Fruit fly (Drosophila melanogaster) whole organism, prepupa: ENCODE data around the gene Sc2.

Experiments
- CG11294 ChIP-seq: fragments of 200-800 bp; sonication (Bioruptor generic); IDR thresholded peaks from 2 replicates; pipeline ENCODE4 v1.3.6; 2022; ENCODE audit warnings: missing biosample characterization, missing genetic modification characterization
- CG15336 ChIP-seq: fragments of 200-800 bp; sonication (Bioruptor generic); IDR thresholded peaks from 2 replicates; pipeline ENCODE4 v1.3.6; 2022; ENCODE audit warnings: missing biosample characterization, missing genetic modification characterization
- CG16779 ChIP-seq: fragments of 200-800 bp; sonication (Bioruptor generic); optimal IDR thresholded peaks from 3 replicates; lab custom pipeline; 2017; ENCODE audit warnings: missing biosample characterization, mild to moderate bottlenecking, missing genetic modification characterization
- CG34406 ChIP-seq: fragments of 200-800 bp; sonication (Bioruptor generic); optimal IDR thresholded peaks from 3 replicates; lab custom pipeline; 2016; ENCODE audit warnings: missing biosample characterization, missing genetic modification characterization
- CG3919 ChIP-seq: fragments of 200-800 bp; sonication (Bioruptor generic); optimal IDR thresholded peaks from 3 replicates; lab custom pipeline; 2016; ENCODE audit warnings: missing biosample characterization, missing genetic modification characterization
- CG6163 ChIP-seq: fragments of 200-800 bp; sonication (Bioruptor generic); IDR thresholded peaks from 3 replicates; pipeline ENCODE4 v1.3.6; 2022; ENCODE audit warnings: missing biosample characterization, missing genetic modification characterization
- CG6276 ChIP-seq: fragments of 200-800 bp; sonication (Bioruptor generic); optimal IDR thresholded peaks from 2 replicates; lab custom pipeline; 2017; ENCODE audit warnings: missing biosample characterization, mild to moderate bottlenecking, missing genetic modification characterization
- CG6854 ChIP-seq: fragments of 200-800 bp; sonication (Bioruptor generic); optimal IDR thresholded peaks from 2 replicates; lab custom pipeline; 2017; ENCODE audit warnings: missing biosample characterization, mild to moderate bottlenecking, missing genetic modification characterization
- Eip78C ChIP-seq: fragments of 200-800 bp; sonication (Bioruptor generic); peaks from one replicate; lab custom pipeline; 2016; ENCODE audit warnings: missing biosample characterization, missing genetic modification characterization
- Ets96B ChIP-seq: fragments of 200-800 bp; optimal IDR thresholded peaks from 2 replicates; lab custom pipeline; 2019; ENCODE audit warnings: missing biosample characterization, mild to moderate bottlenecking, missing genetic modification characterization, moderate library complexity
- Gug ChIP-seq: fragments of 200-800 bp; sonication (Bioruptor generic); IDR thresholded peaks from 2 replicates; pipeline ENCODE4 v1.3.6; 2022; ENCODE audit warnings: missing biosample characterization, missing genetic modification characterization
- Hr38 ChIP-seq: sonication (Bioruptor generic); optimal IDR thresholded peaks from 2 replicates; lab custom pipeline; 2016; ENCODE audit warnings: missing biosample characterization, missing genetic modification characterization
- Hr4 ChIP-seq: fragments of 200-800 bp; sonication (Bioruptor generic); optimal IDR thresholded peaks from 3 replicates; lab custom pipeline; 2016; ENCODE audit warnings: missing biosample characterization, missing genetic modification characterization
- Lpt ChIP-seq: fragments of 200-800 bp; sonication (Bioruptor generic); optimal IDR thresholded peaks from 3 replicates; lab custom pipeline; 2016; ENCODE audit warnings: missing biosample characterization, missing genetic modification characterization
- Met ChIP-seq: fragments of 200-800 bp; sonication (Bioruptor generic); optimal IDR thresholded peaks from 3 replicates; lab custom pipeline; 2016; ENCODE audit warnings: missing biosample characterization, missing genetic modification characterization
- OdsH ChIP-seq: fragments of 200-800 bp; sonication (Bioruptor generic); optimal IDR thresholded peaks from 3 replicates; lab custom pipeline; 2016; ENCODE audit warnings: missing biosample characterization, missing genetic modification characterization
- Smox ChIP-seq: fragments of 200-800 bp; sonication (Bioruptor generic); optimal IDR thresholded peaks from 3 replicates; lab custom pipeline; 2016; ENCODE audit warnings: missing biosample characterization, missing genetic modification characterization
- Sox102F ChIP-seq: fragments of 200-800 bp; sonication (Bioruptor generic); optimal IDR thresholded peaks from 2 replicates; lab custom pipeline; 2016; ENCODE audit warnings: missing biosample characterization, mild to moderate bottlenecking, missing genetic modification characterization
- Sox15 ChIP-seq: fragments of 200-800 bp; sonication (Bioruptor generic); optimal IDR thresholded peaks from 3 replicates; lab custom pipeline; 2016; ENCODE audit warnings: missing biosample characterization, missing genetic modification characterization
- achi ChIP-seq: fragments of 200-800 bp; sonication (Bioruptor generic); optimal IDR thresholded peaks from 3 replicates; lab custom pipeline; 2016; ENCODE audit warnings: missing biosample characterization, missing genetic modification characterization
- cyc ChIP-seq: fragments of 200-800 bp; sonication (Bioruptor generic); optimal IDR thresholded peaks from 3 replicates; lab custom pipeline; 2016; ENCODE audit warnings: missing biosample characterization, missing genetic modification characterization
- dac ChIP-seq: fragments of 200-800 bp; sonication (Bioruptor generic); optimal IDR thresholded peaks from 2 replicates; lab custom pipeline; 2017; ENCODE audit warnings: missing biosample characterization, mild to moderate bottlenecking, missing genetic modification characterization
- dsx ChIP-seq: fragments of 200-800 bp; optimal IDR thresholded peaks from 3 replicates; lab custom pipeline; 2019; ENCODE audit warnings: missing biosample characterization, mild to moderate bottlenecking, missing genetic modification characterization, moderate library complexity; ENCODE audit not compliant: poor library complexity, severe bottlenecking
- eg ChIP-seq: fragments of 200-800 bp; sonication (Bioruptor generic); IDR thresholded peaks from 3 replicates; pipeline ENCODE4 v1.3.6; 2022; ENCODE audit warnings: missing biosample characterization, missing genetic modification characterization
- esn ChIP-seq: fragments of 200-800 bp; sonication (Bioruptor generic); optimal IDR thresholded peaks from 2 replicates; lab custom pipeline; 2016; ENCODE audit warnings: missing biosample characterization, mild to moderate bottlenecking, missing genetic modification characterization, moderate library complexity
- fd85E ChIP-seq: fragments of 200-800 bp; sonication (Bioruptor generic); optimal IDR thresholded peaks from 3 replicates; lab custom pipeline; 2016; ENCODE audit warnings: missing biosample characterization, missing genetic modification characterization
- net ChIP-seq: fragments of 200-800 bp; sonication (Bioruptor generic); optimal IDR thresholded peaks from 3 replicates; lab custom pipeline; 2016; ENCODE audit warnings: missing biosample characterization, missing genetic modification characterization
- svp ChIP-seq: fragments of 200-800 bp; sonication (Bioruptor generic); peaks from one replicate; lab custom pipeline; 2016; ENCODE audit warnings: missing biosample characterization, missing genetic modification characterization
- topi ChIP-seq: fragments of 200-800 bp; sonication (Bioruptor generic); optimal IDR thresholded peaks from 3 replicates; lab custom pipeline; 2016; ENCODE audit warnings: missing biosample characterization, missing genetic modification characterization
- vri ChIP-seq: fragments of 200-800 bp; sonication (Bioruptor generic); optimal IDR thresholded peaks from 3 replicates; lab custom pipeline; 2016; ENCODE audit warnings: missing biosample characterization, mild to moderate bottlenecking, missing genetic modification characterization

Sc2 gene

dm6 chr3L:3940075-3940819 lies 37.0 kb downstream of the Sc2 start, which contains the start of gene CG12766:
CG12766 (minus strand) TSS chr3L:3940125.
- no peak for TF ChIP-seq dac (GFP tag; lab: Kevin White, UChicago)
- TF ChIP-seq OdsH (GFP tag; lab: Kevin White, UChicago): no peak
- peak; percentile 16 for TF ChIP-seq Ets96B (tag; lab: Kevin White, UChicago)
- no peak for TF ChIP-seq Smox
- peak; percentile 33; the same call in 1 of the 2 replicates for TF ChIP-seq Gug (GFP tag; lab: Robert Waterston, UW)
- peak; percentile 70; the same call in 2 of the 3 replicates for TF ChIP-seq eg (GFP tag; lab: Robert Waterston, UW)
- TF ChIP-seq Sox15 (GFP tag; lab: Kevin White, UChicago): no peak
- peak; percentile 36; the same call in 1 of the 2 replicates for TF ChIP-seq CG15336 (GFP tag; lab: Robert Waterston, UW)
- peak; percentile 10 for TF ChIP-seq svp (GFP tag; lab: Kevin White, UChicago)
- TF ChIP-seq CG6163 (GFP tag; lab: Robert Waterston, UW): peak; percentile 52; the same call in 2 of the 3 replicates
- TF ChIP-seq CG6276 (GFP tag; lab: Kevin White, UChicago): no peak
- no peak for TF ChIP-seq Met (GFP tag; lab: Kevin White, UChicago)
- no peak for TF ChIP-seq topi
- TF ChIP-seq Lpt (GFP tag; lab: Kevin White, UChicago): no peak
- no peak for TF ChIP-seq dsx
- TF ChIP-seq CG6854 (GFP tag; lab: Kevin White, UChicago): no peak
- no peak for TF ChIP-seq net
- no peak for TF ChIP-seq Sox102F (GFP tag; lab: Kevin White, UChicago)
- 0 out of 2 replicates have a peak, but pooled peaks have one; percentile 8 for TF ChIP-seq CG11294
- TF ChIP-seq Hr4: peak; percentile 46
- no peak for TF ChIP-seq CG16779 (tag; lab: Kevin White, UChicago)
- TF ChIP-seq Eip78C (GFP tag; lab: Kevin White, UChicago): peak; percentile 81
- TF ChIP-seq CG3919: peak; percentile 9

DNA sequence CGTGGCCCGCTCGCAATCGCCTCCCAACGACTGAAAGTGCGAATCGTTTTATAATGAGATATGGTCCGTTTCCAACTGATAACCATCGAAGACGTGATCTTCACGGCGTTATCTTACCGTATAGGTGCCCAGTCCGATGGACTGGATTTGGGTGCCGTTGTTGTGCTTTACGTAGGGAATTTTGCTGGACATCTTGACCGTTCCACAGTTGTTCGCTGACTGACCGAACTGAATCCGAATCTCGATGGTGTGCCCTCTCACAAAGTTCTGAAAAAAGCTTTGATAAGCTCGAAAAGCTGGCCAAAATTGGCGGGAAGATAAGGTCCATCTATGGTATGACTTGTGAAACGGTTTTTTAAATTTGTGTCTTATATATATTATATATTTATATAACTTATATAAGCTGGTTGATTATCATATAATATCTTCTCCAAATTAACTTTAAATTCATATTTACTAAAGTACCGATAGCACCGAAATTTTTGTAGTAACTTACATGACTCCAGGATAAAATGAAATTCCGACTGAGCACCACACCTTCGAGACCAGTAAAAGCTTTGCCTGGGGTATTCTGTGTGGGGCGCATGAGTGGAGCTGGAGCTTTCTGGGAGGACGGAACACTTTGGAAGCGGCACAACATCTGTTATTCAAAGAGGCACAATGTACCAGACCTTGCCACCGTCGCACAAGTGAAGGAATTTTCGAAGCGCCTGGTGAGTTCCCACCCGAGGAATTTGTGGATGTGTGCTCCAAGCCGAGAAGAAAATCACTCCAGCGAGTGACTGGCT lies 39.1 kb downstream of the Sc2 start, which contains the start of the genes CG10863 and CG14982:
CG10863 (minus strand) TSS at position 225 of the 788 bp plus-strand sequence.
CG14982 (plus strand) TSS at position 470 of the 788 bp plus-strand sequence.
- peak; percentile 28 for TF ChIP-seq CG6854 (GFP tag; lab: Kevin White, UChicago)
- TF ChIP-seq cyc: no peak
- TF ChIP-seq svp (GFP tag; lab: Kevin White, UChicago): peak; percentile 97
- peak; percentile 25; the same call in 1 of the 3 replicates for TF ChIP-seq eg (GFP tag; lab: Robert Waterston, UW)
- peak; percentile 40 for TF ChIP-seq vri
- peak; percentile 69 for TF ChIP-seq Eip78C (GFP tag; lab: Kevin White, UChicago)
- no peak for TF ChIP-seq achi (GFP tag; lab: Kevin White, UChicago)
- TF ChIP-seq esn (GFP tag; lab: Kevin White, UChicago): peak; percentile 20

dm6 chr3L:3947301-3947941 lies 44.1 kb downstream of the Sc2 start, which contains the start of gene CG10853:
CG10853 (plus strand) TSS chr3L:3947891.
- no peak for TF ChIP-seq CG34406 (GFP tag; lab: Kevin White, UChicago)
- peak; percentile 14 for TF ChIP-seq dsx
- TF ChIP-seq, all 60 proteins: peak for 1

- TF ChIP-seq Met (GFP tag; lab: Kevin White, UChicago): no peak
- peak; percentile 37 for TF ChIP-seq svp (GFP tag; lab: Kevin White, UChicago)
These were observed 45.9 kb downstream of the Sc2 start, which contains the start of gene CG14983 for dm6 chr3L:3949205-3949604. CG14983 (minus strand) TSS chr3L:3949305.

DNA sequence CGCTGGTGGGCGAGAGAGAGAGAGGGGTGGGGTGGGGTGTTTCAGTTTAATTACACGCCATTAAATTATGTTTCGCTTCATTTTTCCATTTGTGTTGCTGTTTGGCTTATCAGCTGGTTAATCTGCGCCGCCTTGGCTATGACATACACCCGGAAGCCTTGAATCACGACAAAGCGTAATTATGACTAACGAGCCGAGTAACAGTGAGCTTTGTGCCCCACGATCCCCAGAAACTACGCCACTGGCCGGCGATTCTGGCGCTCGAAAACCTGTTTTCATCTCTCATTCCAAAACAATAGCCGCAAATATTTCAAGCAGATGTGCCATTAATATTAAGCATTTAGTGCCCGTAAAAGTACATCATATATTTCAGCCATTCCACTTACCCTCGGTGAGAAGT lies 48.6 kb downstream of the Sc2 start:
- no peak for TF ChIP-seq eg (GFP tag; lab: Robert Waterston, UW)
- TF ChIP-seq fd85E (GFP tag; lab: Kevin White, UChicago): no peak
- TF ChIP-seq esn (GFP tag; lab: Kevin White, UChicago): no peak
- TF ChIP-seq Hr38: no peak
- TF ChIP-seq Eip78C (GFP tag; lab: Kevin White, UChicago): peak; percentile 21
- peak; percentile 24; the same call in 1 of the 3 replicates for TF ChIP-seq CG6163 (GFP tag; lab: Robert Waterston, UW)
